Worm (Caenorhabditis elegans) whole organism, young adult: Measurements from ENCODE around the gene K09E3.7.

Experiments used
- B0035.1 ChIP-seq: sonication (generic microtip); optimal IDR thresholded peaks from 2 replicates; lab custom pipeline; 2016; ENCODE audit warnings: missing genetic modification characterization, mild to moderate bottlenecking, missing compliant biosample characterization, missing genotype, missing genetic modification reagents
- F10E7.11 ChIP-seq: sonication (generic microtip); optimal IDR thresholded peaks from 2 replicates; lab custom pipeline; 2017; ENCODE audit warnings: mild to moderate bottlenecking, missing genetic modification characterization, moderate library complexity, missing compliant biosample characterization
- F33H1.4 ChIP-seq: fragments of 200-800 bp; sonication (Bioruptor generic); IDR thresholded peaks from 2 replicates; pipeline ENCODE4 v1.3.6; 2022; ENCODE audit warnings: missing genetic modification reagents, missing genetic modification characterization, missing compliant biosample characterization
- F39B2.1 ChIP-seq: fragments of 200-800 bp; sonication (Bioruptor generic); IDR thresholded peaks from 2 replicates; pipeline ENCODE4 v1.3.6; 2022; ENCODE audit warnings: missing genetic modification reagents, missing genetic modification characterization, missing compliant biosample characterization
- F52B5.7 ChIP-seq: sonication (generic microtip); optimal IDR thresholded peaks from 2 replicates; lab custom pipeline; 2016; ENCODE audit warnings: mild to moderate bottlenecking, missing genetic modification characterization, missing compliant biosample characterization
- K11D2.4 ChIP-seq: fragments of 200-800 bp; sonication (Bioruptor generic); IDR thresholded peaks from 2 replicates; pipeline ENCODE4 v1.3.6; 2022; ENCODE audit warnings: missing genetic modification reagents, missing genetic modification characterization, missing compliant biosample characterization
- K12H6.12 ChIP-seq: fragments of 200-800 bp; sonication (Bioruptor generic); optimal IDR thresholded peaks from 2 replicates; lab custom pipeline; 2018; ENCODE audit warnings: mild to moderate bottlenecking, missing genetic modification characterization, missing compliant biosample characterization
- T07F8.4 ChIP-seq: sonication (generic microtip); optimal IDR thresholded peaks from 2 replicates; lab custom pipeline; 2016; ENCODE audit warnings: mild to moderate bottlenecking, missing genetic modification characterization, moderate library complexity, missing compliant biosample characterization
- Y53F4B.3 ChIP-seq: fragments of 200-800 bp; sonication (Bioruptor generic); IDR thresholded peaks from 2 replicates; pipeline ENCODE4 v1.3.6; 2022; ENCODE audit warnings: missing genetic modification reagents, missing genetic modification characterization, missing compliant biosample characterization
- Y79H2A.3 ChIP-seq: fragments of 200-800 bp; sonication (Bioruptor generic); conservative IDR thresholded peaks from 2 replicates; pipeline ENCODE4 v1.3.6; 2022; ENCODE audit warnings: missing genetic modification reagents, missing genetic modification characterization, missing compliant biosample characterization
- Y95B8A.8 ChIP-seq: fragments of 200-800 bp; sonication (Bioruptor generic); IDR thresholded peaks from 2 replicates; pipeline ENCODE4 v1.3.6; 2022; ENCODE audit warnings: missing genetic modification reagents, missing genetic modification characterization, missing compliant biosample characterization
- ama-1 ChIP-seq, 3 experiments: fragments of 150-350 bp in 1 of 3; sonication (generic microtip) in 2 of 3; optimal IDR thresholded peaks; 2 replicates each; lab custom pipeline; 2014 to 2018; ENCODE audit warnings: missing biosample characterization in 2 of 3, missing genetic modification characterization in 2 of 3, missing genetic modification reagents in 2 of 3
- athp-1 ChIP-seq: sonication (generic microtip); optimal IDR thresholded peaks from 2 replicates; lab custom pipeline; 2017; ENCODE audit warnings: mild to moderate bottlenecking, missing genetic modification characterization, missing compliant biosample characterization
- bed-2 ChIP-seq: fragments of 200-800 bp; sonication (Bioruptor generic); IDR thresholded peaks from 2 replicates; pipeline ENCODE4 v1.3.6; 2022; ENCODE audit warnings: missing genetic modification reagents, missing genetic modification characterization, missing compliant biosample characterization
- cebp-1 ChIP-seq, 2 experiments: fragments of 200-800 bp in 1 of 2; sonication (Bioruptor generic) in 1 of 2; sonication (generic microtip) in 1 of 2; IDR thresholded peaks in 1 of 2; optimal IDR thresholded peaks in 1 of 2; 2 replicates each; pipeline versions ENCODE4 v1.3.6 to Lab custom; 2017 to 2022; ENCODE audit warnings: missing compliant biosample characterization in 2 of 2, missing genetic modification characterization in 2 of 2, mild to moderate bottlenecking in 1 of 2, missing genetic modification reagents in 1 of 2, moderate library complexity in 1 of 2
- cebp-2 ChIP-seq: fragments of 200-800 bp; sonication (Bioruptor generic); IDR thresholded peaks from 2 replicates; pipeline ENCODE4 v1.3.6; 2022; ENCODE audit warnings: missing genetic modification characterization, missing compliant biosample characterization
- ceh-27 ChIP-seq: fragments of 200-800 bp; sonication (Bioruptor generic); optimal IDR thresholded peaks from 2 replicates; lab custom pipeline; 2018; ENCODE audit warnings: mild to moderate bottlenecking, missing genetic modification characterization, moderate library complexity, missing compliant biosample characterization
- ceh-91 ChIP-seq: fragments of 200-800 bp; sonication (Bioruptor generic); IDR thresholded peaks from 2 replicates; pipeline ENCODE4 v1.3.6; 2022; ENCODE audit warnings: missing genetic modification reagents, missing genetic modification characterization, missing compliant biosample characterization
- dox-1 ChIP-seq: fragments of 200-800 bp; sonication (Bioruptor generic); IDR thresholded peaks from 2 replicates; pipeline ENCODE4 v1.3.6; 2022; ENCODE audit warnings: missing genetic modification reagents, missing genetic modification characterization, missing compliant biosample characterization
- dpl-1 ChIP-seq: fragments of 150-350 bp; optimal IDR thresholded peaks from 2 replicates; lab custom pipeline; 2014; ENCODE audit warnings: missing biosample characterization, missing genetic modification reagents, missing genetic modification characterization
- efl-1 ChIP-seq: fragments of 150-350 bp; optimal IDR thresholded peaks from 2 replicates; lab custom pipeline; 2014; ENCODE audit warnings: missing biosample characterization, missing genetic modification reagents, missing genetic modification characterization
- fkh-3 ChIP-seq: sonication (generic microtip); optimal IDR thresholded peaks from 2 replicates; lab custom pipeline; 2016; ENCODE audit warnings: mild to moderate bottlenecking, missing genetic modification characterization, missing compliant biosample characterization
- hlh-12 ChIP-seq: sonication (generic microtip); optimal IDR thresholded peaks from 2 replicates; lab custom pipeline; 2016; ENCODE audit warnings: missing genetic modification characterization, missing compliant biosample characterization
- hlh-26 ChIP-seq: fragments of 200-800 bp; sonication (Bioruptor generic); conservative IDR thresholded peaks from 2 replicates; pipeline ENCODE4 v1.3.6; 2022; ENCODE audit warnings: missing genetic modification reagents, missing genetic modification characterization, missing compliant biosample characterization
- hmg-20 ChIP-seq: fragments of 200-800 bp; sonication (Bioruptor generic); IDR thresholded peaks from 2 replicates; pipeline ENCODE4 v1.3.6; 2022; ENCODE audit warnings: missing genetic modification reagents, missing genetic modification characterization, missing compliant biosample characterization
- hrde-1 ChIP-seq: sonication (generic microtip); optimal IDR thresholded peaks from 2 replicates; lab custom pipeline; 2016; ENCODE audit warnings: missing genetic modification characterization, mild to moderate bottlenecking, missing compliant biosample characterization, moderate library complexity, missing genotype, missing genetic modification reagents, borderline replicate concordance
- let-607 ChIP-seq, 2 experiments: fragments of 200-800 bp in 1 of 2; sonication (Bioruptor generic) in 1 of 2; sonication (generic microtip) in 1 of 2; optimal IDR thresholded peaks; 2 replicates each; lab custom pipeline; 2016 to 2018; ENCODE audit warnings: mild to moderate bottlenecking in 2 of 2, missing compliant biosample characterization in 2 of 2, missing genetic modification characterization in 2 of 2, moderate library complexity in 2 of 2, missing genotype in 1 of 2
- lin-40 ChIP-seq: sonication (generic microtip); optimal IDR thresholded peaks from 2 replicates; lab custom pipeline; 2016; ENCODE audit warnings: missing genetic modification characterization, mild to moderate bottlenecking, missing compliant biosample characterization, missing genotype, missing genetic modification reagents
- lin-54 ChIP-seq: fragments of 200-800 bp; sonication (Bioruptor generic); optimal IDR thresholded peaks from 2 replicates; lab custom pipeline; 2018; ENCODE audit warnings: mild to moderate bottlenecking, missing genetic modification characterization, missing compliant biosample characterization
- lir-1 ChIP-seq: fragments of 200-800 bp; sonication (Bioruptor generic); conservative IDR thresholded peaks from 2 replicates; pipeline ENCODE4 v1.3.6; 2022; ENCODE audit warnings: missing genetic modification reagents, missing genetic modification characterization, missing compliant biosample characterization
- lsy-27 ChIP-seq: sonication (generic microtip); optimal IDR thresholded peaks from 2 replicates; lab custom pipeline; 2017; ENCODE audit warnings: missing genetic modification characterization, mild to moderate bottlenecking, missing compliant biosample characterization, antibody characterized with exemption, missing genotype, borderline replicate concordance; ENCODE audit not compliant: insufficient read depth
- madf-6 ChIP-seq: fragments of 200-800 bp; sonication (Bioruptor generic); IDR thresholded peaks from 2 replicates; pipeline ENCODE4 v1.3.6; 2022; ENCODE audit warnings: missing genetic modification reagents, missing genetic modification characterization, missing compliant biosample characterization
- mcd-1 ChIP-seq: fragments of 200-800 bp; sonication (Bioruptor generic); IDR thresholded peaks from 2 replicates; pipeline ENCODE4 v1.3.6; 2022; ENCODE audit warnings: missing genetic modification reagents, missing genetic modification characterization, missing compliant biosample characterization
- nfyb-1 ChIP-seq: fragments of 200-800 bp; sonication (Bioruptor generic); IDR thresholded peaks from 2 replicates; pipeline ENCODE4 v1.3.6; 2022; ENCODE audit warnings: missing genetic modification reagents, missing genetic modification characterization, missing compliant biosample characterization
- nhr-27 ChIP-seq: fragments of 200-800 bp; sonication (Bioruptor generic); optimal IDR thresholded peaks from 2 replicates; lab custom pipeline; 2018; ENCODE audit warnings: mild to moderate bottlenecking, missing genetic modification characterization, moderate library complexity, missing compliant biosample characterization
- nhr-80 ChIP-seq: sonication (generic microtip); optimal IDR thresholded peaks from 2 replicates; lab custom pipeline; 2016; ENCODE audit warnings: missing genetic modification characterization, missing compliant biosample characterization
- pbrm-1 ChIP-seq: fragments of 200-800 bp; sonication (Bioruptor generic); IDR thresholded peaks from 2 replicates; pipeline ENCODE4 v1.3.6; 2022; ENCODE audit warnings: missing genetic modification reagents, missing genetic modification characterization, missing compliant biosample characterization
- rec-8 ChIP-seq, 2 experiments: sonication (generic microtip); optimal IDR thresholded peaks; 2 replicates each; lab custom pipeline; 2016; ENCODE audit warnings: mild to moderate bottlenecking in 2 of 2, missing genetic modification characterization in 2 of 2, missing genetic modification reagents in 2 of 2, missing genotype in 2 of 2, missing biosample characterization in 1 of 2, missing compliant biosample characterization in 1 of 2, moderate library complexity in 1 of 2
- rpc-1 ChIP-seq, 2 experiments: fragments of 150-350 bp in 1 of 2; sonication (generic microtip) in 1 of 2; optimal IDR thresholded peaks; 2 replicates each; lab custom pipeline; 2014 to 2018; ENCODE audit warnings: missing biosample characterization in 1 of 2, missing genetic modification characterization in 1 of 2, missing genetic modification reagents in 1 of 2, missing genotype in 1 of 2
- sdz-38 ChIP-seq: sonication (generic microtip); optimal IDR thresholded peaks from 2 replicates; lab custom pipeline; 2016; ENCODE audit warnings: missing genotype, missing genetic modification characterization, missing compliant biosample characterization
- sea-2 ChIP-seq: fragments of 200-800 bp; sonication (Bioruptor generic); IDR thresholded peaks from 2 replicates; pipeline ENCODE4 v1.3.6; 2022; ENCODE audit warnings: missing genetic modification characterization, missing compliant biosample characterization
- tbp1 ChIP-seq: fragments of 200-800 bp; sonication (Bioruptor generic); optimal IDR thresholded peaks from 2 replicates; lab custom pipeline; 2018; ENCODE audit warnings: mild to moderate bottlenecking, missing genetic modification characterization, missing compliant biosample characterization
- tlf-1 ChIP-seq: fragments of 200-800 bp; sonication (Bioruptor generic); optimal IDR thresholded peaks from 2 replicates; lab custom pipeline; 2018; ENCODE audit warnings: mild to moderate bottlenecking, missing genetic modification characterization, missing compliant biosample characterization
- xnd-1 ChIP-seq: sonication (generic microtip); optimal IDR thresholded peaks from 2 replicates; lab custom pipeline; 2016; ENCODE audit warnings: missing genotype, missing genetic modification reagents, missing genetic modification characterization, missing compliant biosample characterization
- ztf-22 ChIP-seq: fragments of 200-800 bp; sonication (Bioruptor generic); optimal IDR thresholded peaks from 2 replicates; lab custom pipeline; 2018; ENCODE audit warnings: mild to moderate bottlenecking, missing genetic modification characterization, moderate library complexity, missing compliant biosample characterization
- ztf-25 ChIP-seq: fragments of 200-800 bp; sonication (Bioruptor generic); IDR thresholded peaks from 2 replicates; pipeline ENCODE4 v1.3.6; 2022; ENCODE audit warnings: missing genetic modification reagents, missing genetic modification characterization, missing compliant biosample characterization
- ztf-6 ChIP-seq: fragments of 200-800 bp; sonication (Bioruptor generic); IDR thresholded peaks from 2 replicates; pipeline ENCODE4 v1.3.6; 2022; ENCODE audit warnings: missing genetic modification reagents, missing genetic modification characterization, missing compliant biosample characterization

Gene K09E3.7

ce11 chrX:17181220-17181619 lies 46.9 kb upstream of the K09E3.7 start (continued):
- TF ChIP-seq K11D2.4 (no peak), Y79H2A.3 (GFP tag; lab: Robert Waterston, UW) (no peak), cebp-1 (GFP tag; IDR thresholded peaks at IDR 0.05; lab: Robert Waterston, UW) (no peak), cebp-1 (tag; optimal IDR thresholded peaks at IDR 0.05; lab: Kevin White, UChicago) (no peak), sea-2 (GFP tag; lab: Robert Waterston, UW) (no peak), mcd-1 (GFP tag; lab: Robert Waterston, UW) (no peak), ceh-91 (GFP tag; lab: Robert Waterston, UW) (no peak), rpc-1 (optimal IDR thresholded peaks at IDR 0.05; lab: Kevin White, UChicago) (no peak), rpc-1 (tag; optimal IDR thresholded peaks at IDR 0.05; lab: Kevin White, UChicago) (no peak), Y53F4B.3 (GFP tag; lab: Robert Waterston, UW) (no peak), let-607 (tag; optimal IDR thresholded peaks at IDR 0.05; lab: Kevin White, UChicago) (no peak), hrde-1 (no peak), ztf-6 (no peak; the same call in 1 of the 2 replicates), F33H1.4 (GFP tag; lab: Robert Waterston, UW) (no peak), ceh-27 (GFP tag; lab: Kevin White, UChicago) (peak; percentile 9), dox-1 (GFP tag; lab: Robert Waterston, UW) (no peak), lir-1 (no peak), hmg-20 (GFP tag; lab: Robert Waterston, UW) (no peak), hlh-26 (GFP tag; lab: Robert Waterston, UW) (no peak), T07F8.4 (no peak), bed-2 (GFP tag; lab: Robert Waterston, UW) (no peak), nfyb-1 (GFP tag; lab: Robert Waterston, UW) (no peak), sdz-38 (tag; lab: Kevin White, UChicago) (no peak), ama-1 (optimal IDR thresholded peaks at IDR 0.05; lab: Kevin White, UChicago) (no peak), ama-1 (GFP tag; optimal IDR thresholded peaks at IDR 0.05; lab: Kevin White, UChicago) (no peak), lsy-27 (tag; lab: Kevin White, UChicago) (no peak), pbrm-1 (0 out of 2 replicates have a peak, but pooled peaks have one; percentile 22), hlh-12 (tag; lab: Kevin White, UChicago) (no peak), F10E7.11 (tag; lab: Kevin White, UChicago) (no peak), dpl-1 (GFP tag; lab: Kevin White, UChicago) (no peak), Y95B8A.8 (GFP tag; lab: Robert Waterston, UW) (no peak), ztf-22 (GFP tag; lab: Kevin White, UChicago) (no peak), efl-1 (GFP tag; lab: Kevin White, UChicago) (no peak), F52B5.7 (tag; lab: Kevin White, UChicago) (no peak), nhr-80 (peak; percentile 59), tbp1 (GFP tag; lab: Kevin White, UChicago) (no peak), ztf-25 (no peak), K12H6.12 (no peak), madf-6 (GFP tag; lab: Robert Waterston, UW) (no peak), athp-1 (no peak), fkh-3 (tag; lab: Kevin White, UChicago) (no peak), lin-40 (tag; lab: Kevin White, UChicago) (peak; percentile 84), xnd-1 (tag; lab: Kevin White, UChicago) (no peak), tlf-1 (no peak), cebp-2 (GFP tag; lab: Robert Waterston, UW) (no peak), rec-8 (tag; optimal IDR thresholded peaks at IDR 0.05; lab: Kevin White, UChicago) (no peak), F39B2.1 (GFP tag; lab: Robert Waterston, UW) (no peak), B0035.1 (tag; lab: Kevin White, UChicago) (no peak), nhr-27 (tag; lab: Kevin White, UChicago) (no peak), lin-54 (GFP tag; lab: Kevin White, UChicago) (no peak)
